Worm (Caenorhabditis elegans): ENCODE data around the gene str-69.

DNA sequence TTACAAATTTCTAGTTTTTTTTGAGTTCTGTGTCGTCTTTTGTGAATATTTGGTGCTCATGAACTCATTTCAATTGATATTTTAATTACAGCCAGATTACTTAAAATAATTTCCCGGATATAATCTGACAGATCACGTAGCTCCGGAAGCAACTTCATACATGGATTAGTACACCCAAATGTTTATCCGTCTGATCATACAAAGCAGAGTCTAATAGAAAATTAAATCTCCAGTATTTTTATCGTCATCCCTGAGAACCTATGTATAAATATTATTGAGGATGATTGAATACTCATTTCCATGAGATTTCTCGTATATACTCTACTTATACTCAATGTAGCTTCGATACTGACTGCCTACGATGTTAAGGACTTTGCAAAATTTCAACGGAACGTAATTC, 19.2 kb upstream of the str-69 start, which contains the start of gene Y73C8C.12:
- no peak for TF ChIP-seq alr-1 (tag; optimal IDR thresholded peaks at IDR 0.05; ENCODE audit: borderline replicate concordance)
- no peak for TF ChIP-seq sptf-1 (tag; optimal IDR thresholded peaks at IDR 0.05)
- TF ChIP-seq ztf-4 (tag; optimal IDR thresholded peaks at IDR 0.05): no peak
- no peak for TF ChIP-seq fkh-10 (GFP tag; optimal IDR thresholded peaks at IDR 0.05)
- no peak for TF ChIP-seq ama-1 (optimal IDR thresholded peaks at IDR 0.05)
- TF ChIP-seq sup-37 (GFP tag; optimal IDR thresholded peaks at IDR 0.05): no peak
